Worm (Caenorhabditis elegans) whole organism, L2 larva: ENCODE data around the gene nhr-182.

Experiments
- alr-1 ChIP-seq: fragments of 150-350 bp; optimal IDR thresholded peaks from 2 replicates; lab custom pipeline; 2014; ENCODE audit warnings: missing biosample characterization, missing genetic modification characterization
- ama-1 ChIP-seq: fragments of 150-350 bp; optimal IDR thresholded peaks from 2 replicates; lab custom pipeline; 2018; ENCODE audit warnings: inconsistent platforms
- crh-2 ChIP-seq: sonication (generic microtip); optimal IDR thresholded peaks from 2 replicates; lab custom pipeline; 2017; ENCODE audit warnings: missing biosample characterization, missing genetic modification characterization
- fos-1 ChIP-seq: fragments of 150-350 bp; optimal IDR thresholded peaks from 2 replicates; lab custom pipeline; 2014; ENCODE audit warnings: missing biosample characterization, missing genetic modification characterization
- gmeb-1 ChIP-seq: fragments of 150-350 bp; optimal IDR thresholded peaks from 2 replicates; lab custom pipeline; 2014; ENCODE audit warnings: missing biosample characterization, missing genetic modification characterization
- nhr-11 ChIP-seq: fragments of 150-350 bp; optimal IDR thresholded peaks from 2 replicates; lab custom pipeline; 2014; ENCODE audit warnings: missing biosample characterization, missing genetic modification characterization
- unc-39 ChIP-seq: fragments of 150-350 bp; optimal IDR thresholded peaks from 2 replicates; lab custom pipeline; 2014; ENCODE audit warnings: missing biosample characterization, missing genetic modification characterization
- zag-1 ChIP-seq: fragments of 150-350 bp; optimal IDR thresholded peaks from 2 replicates; lab custom pipeline; 2014; ENCODE audit warnings: missing biosample characterization, missing genetic modification characterization

DNA sequence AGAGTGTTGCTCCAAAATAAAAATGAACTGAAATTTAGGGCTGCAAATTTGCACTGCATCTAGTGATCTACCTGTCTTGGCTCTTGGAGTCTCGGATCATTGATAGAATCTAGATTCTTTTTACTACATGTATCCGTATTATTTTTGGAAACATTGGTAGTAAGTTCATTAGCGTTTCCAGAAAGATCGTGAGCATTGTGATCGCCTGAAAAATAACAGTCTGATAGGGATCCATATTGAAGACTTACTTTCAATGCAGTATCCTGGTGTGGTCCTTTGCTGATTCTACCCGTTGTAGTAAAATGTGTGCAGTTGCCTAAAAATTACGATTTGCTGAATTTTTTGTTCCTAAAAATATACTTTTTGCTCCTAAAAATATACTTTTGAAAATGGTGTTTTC, 46.7 kb upstream of the nhr-182 start:
- TF ChIP-seq ama-1 (lab: Kevin White, UChicago) (no peak), unc-39 (tag; lab: Kevin White, UChicago) (no peak), gmeb-1 (tag; lab: Kevin White, UChicago) (no peak), fos-1 (tag; lab: Kevin White, UChicago) (no peak), zag-1 (tag; lab: Kevin White, UChicago) (no peak), crh-2 (tag; lab: Kevin White, UChicago) (no peak), alr-1 (tag; lab: Kevin White, UChicago) (no peak), nhr-11 (no peak)
